Worm (Caenorhabditis elegans) whole organism, mixed stage, embryonic: ENCODE data around the gene C13A2.7.

ENCODE experiments used
- blmp-1 ChIP-seq: fragments of 150-350 bp; optimal IDR thresholded peaks from 2 replicates; lab custom pipeline; 2014; ENCODE audit warnings: missing biosample characterization, missing genetic modification characterization
- ceh-39 ChIP-seq: fragments of 150-350 bp; optimal IDR thresholded peaks from 2 replicates; lab custom pipeline; 2014; ENCODE audit warnings: missing biosample characterization, missing genetic modification characterization
- elt-1 ChIP-seq: sonication (generic microtip); optimal IDR thresholded peaks from 2 replicates; lab custom pipeline; 2017; ENCODE audit warnings: missing genetic modification characterization, mild to moderate bottlenecking, missing compliant biosample characterization, antibody characterized with exemption, moderate library complexity, borderline replicate concordance; ENCODE audit not compliant: insufficient read depth
- lin-13 ChIP-seq: fragments of 150-350 bp; optimal IDR thresholded peaks from 2 replicates; lab custom pipeline; 2014; ENCODE audit warnings: missing biosample characterization, missing genetic modification characterization
- nhr-237 ChIP-seq: fragments of 150-350 bp; optimal IDR thresholded peaks from 2 replicates; lab custom pipeline; 2014; ENCODE audit warnings: missing biosample characterization, missing genetic modification characterization
- nhr-76 ChIP-seq: sonication (generic microtip); optimal IDR thresholded peaks from 2 replicates; lab custom pipeline; 2017; ENCODE audit warnings: missing biosample characterization, missing genetic modification characterization
- pha-4 ChIP-seq: fragments of 150-350 bp; optimal IDR thresholded peaks from 2 replicates; lab custom pipeline; 2018; ENCODE audit warnings: missing biosample characterization, missing genetic modification reagents, missing genetic modification characterization
- unc-62 ChIP-seq: fragments of 150-350 bp; optimal IDR thresholded peaks from 2 replicates; lab custom pipeline; 2014; ENCODE audit warnings: missing biosample characterization, missing genetic modification reagents, missing genetic modification characterization

DNA sequence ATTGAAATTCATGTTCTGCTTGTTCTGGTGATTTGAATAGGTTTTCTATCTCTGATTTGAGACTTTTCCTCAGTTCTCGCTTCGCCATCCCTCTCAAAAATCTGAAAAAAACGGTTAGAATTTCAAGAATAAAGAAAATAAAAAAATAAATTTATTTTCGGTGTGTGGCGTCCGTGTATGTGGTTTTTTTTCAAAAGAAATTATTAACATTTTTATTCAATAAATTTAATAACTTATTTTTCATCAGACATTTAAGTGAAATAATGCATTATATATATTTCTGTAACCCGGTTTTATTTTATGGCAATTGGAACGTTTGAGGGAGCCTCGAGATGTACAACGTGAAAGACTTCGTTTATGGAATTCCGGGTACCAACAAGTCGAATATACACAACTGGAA is 31.4 kb upstream of the C13A2.7 start, which contains the start of gene C05C8.5:
- TF ChIP-seq pha-4 (no peak), unc-62 (GFP tag; lab: Kevin White, UChicago) (no peak), blmp-1 (tag; lab: Kevin White, UChicago) (no peak), ceh-39 (tag; lab: Kevin White, UChicago) (no peak), nhr-237 (tag; lab: Kevin White, UChicago) (no peak), lin-13 (tag; lab: Kevin White, UChicago) (no peak), nhr-76 (tag; lab: Kevin White, UChicago) (no peak), elt-1 (tag; lab: Kevin White, UChicago) (no peak)
